Worm (Caenorhabditis elegans) whole organism, L4/young adult: Measurements from ENCODE around the gene nlp-27.

ENCODE experiments used
- W03F9.2 ChIP-seq: fragments of 150-350 bp; optimal IDR thresholded peaks from 2 replicates; lab custom pipeline; 2014; ENCODE audit warnings: missing biosample characterization, missing genetic modification characterization
- dao-5 ChIP-seq: sonication (generic microtip); optimal IDR thresholded peaks from 2 replicates; lab custom pipeline; 2016; ENCODE audit warnings: missing genotype, missing genetic modification characterization, moderate library complexity, missing compliant biosample characterization

ce11 chrV:3957608-3958007, 31.6 kb upstream of the nlp-27 start, which contains the start of gene cyp-34A5:
- no peak for TF ChIP-seq W03F9.2 (tag; lab: Kevin White, UChicago)
- no peak for TF ChIP-seq dao-5
